Worm (Caenorhabditis elegans) whole organism, L4 larva: ENCODE measurements around the gene cutl-2.

Source experiments
- F26F4.8 ChIP-seq: fragments of 200-800 bp; sonication (Bioruptor generic); conservative IDR thresholded peaks from 2 replicates; pipeline ENCODE4 v1.3.6; 2022; ENCODE audit warnings: missing genetic modification characterization, missing compliant biosample characterization
- R02D3.7 ChIP-seq: fragments of 150-350 bp; sonication (generic microtip); optimal IDR thresholded peaks from 3 replicates; lab custom pipeline; 2014; ENCODE audit warnings: missing biosample characterization, missing genetic modification characterization
- T20F7.1 ChIP-seq: fragments of 200-800 bp; sonication (Bioruptor generic); optimal IDR thresholded peaks from 2 replicates; lab custom pipeline; 2018; ENCODE audit warnings: mild to moderate bottlenecking, missing genetic modification characterization, missing compliant biosample characterization
- Y105C5A.15 ChIP-seq: fragments of 200-800 bp; sonication (Bioruptor generic); IDR thresholded peaks from 2 replicates; pipeline ENCODE4 v1.3.6; 2022; ENCODE audit warnings: missing genetic modification characterization, missing compliant biosample characterization
- ZK337.2 ChIP-seq: fragments of 200-800 bp; sonication (Bioruptor generic); IDR thresholded peaks from 2 replicates; pipeline ENCODE4 v1.3.6; 2022; ENCODE audit warnings: missing genetic modification reagents, missing genetic modification characterization, missing compliant biosample characterization
- ZK546.5 ChIP-seq, 2 experiments: sonication (generic microtip); optimal IDR thresholded peaks; 2 replicates each; lab custom pipeline; 2017; ENCODE audit warnings: missing biosample characterization in 2 of 2, missing genetic modification characterization in 2 of 2
- ceh-20 ChIP-seq: fragments of 200-800 bp; sonication (Bioruptor generic); IDR thresholded peaks from 2 replicates; pipeline ENCODE4 v1.3.6; 2022; ENCODE audit warnings: missing genetic modification reagents, missing genetic modification characterization, missing compliant biosample characterization
- ceh-28 ChIP-seq: fragments of 150-350 bp; optimal IDR thresholded peaks from 2 replicates; lab custom pipeline; 2014; ENCODE audit warnings: missing biosample characterization, missing genetic modification reagents, missing genetic modification characterization
- ceh-62 ChIP-seq: sonication (generic microtip); optimal IDR thresholded peaks from 2 replicates; lab custom pipeline; 2017; ENCODE audit warnings: missing biosample characterization, missing genetic modification characterization
- ceh-82 ChIP-seq: sonication (generic microtip); optimal IDR thresholded peaks from 2 replicates; lab custom pipeline; 2017; ENCODE audit warnings: missing biosample characterization, missing genetic modification characterization
- ces-1 ChIP-seq: fragments of 150-350 bp; sonication (generic microtip); optimal IDR thresholded peaks from 4 replicates; lab custom pipeline; 2014; ENCODE audit warnings: missing biosample characterization, missing genetic modification reagents, missing genetic modification characterization
- daf-16 ChIP-seq, 3 experiments: sonication (generic microtip); optimal IDR thresholded peaks; 2 replicates each; lab custom pipeline; 2016 to 2017; ENCODE audit warnings: missing genetic modification characterization in 3 of 3, missing genetic modification reagents in 3 of 3, mild to moderate bottlenecking in 2 of 3, missing compliant biosample characterization in 2 of 3, missing biosample characterization in 1 of 3, moderate library complexity in 1 of 3
- dmd-6 ChIP-seq: fragments of 200-800 bp; sonication (Bioruptor generic); IDR thresholded peaks from 2 replicates; pipeline ENCODE4 v1.3.6; 2022; ENCODE audit warnings: missing genetic modification reagents, missing genetic modification characterization, missing compliant biosample characterization
- dmd-8 ChIP-seq: fragments of 200-800 bp; sonication (Bioruptor generic); IDR thresholded peaks from 2 replicates; pipeline ENCODE4 v1.3.6; 2022; ENCODE audit warnings: missing genetic modification characterization, missing compliant biosample characterization
- dve-1 ChIP-seq: sonication (generic microtip); optimal IDR thresholded peaks from 2 replicates; lab custom pipeline; 2017; ENCODE audit warnings: antibody characterized with exemption, mild to moderate bottlenecking, missing genetic modification characterization, missing compliant biosample characterization; ENCODE audit not compliant: insufficient read depth
- hif-1 ChIP-seq, 2 experiments: sonication (generic microtip); optimal IDR thresholded peaks; 2 replicates each; lab custom pipeline; 2016 to 2017; ENCODE audit warnings: missing compliant biosample characterization in 2 of 2, missing genetic modification characterization in 2 of 2, missing genetic modification reagents in 2 of 2, missing genotype in 2 of 2, mild to moderate bottlenecking in 1 of 2
- hlh-11 ChIP-seq: fragments of 200-800 bp; sonication (Bioruptor generic); optimal IDR thresholded peaks from 2 replicates; lab custom pipeline; 2018; ENCODE audit warnings: mild to moderate bottlenecking, missing genetic modification characterization, missing compliant biosample characterization
- hlh-30 ChIP-seq: sonication (generic microtip); optimal IDR thresholded peaks from 2 replicates; lab custom pipeline; 2017; ENCODE audit warnings: antibody characterized with exemption, mild to moderate bottlenecking, missing genetic modification characterization, missing compliant biosample characterization; ENCODE audit not compliant: insufficient read depth
- hmg-1.1 ChIP-seq: fragments of 200-800 bp; sonication (Bioruptor generic); IDR thresholded peaks from 2 replicates; pipeline ENCODE4 v1.3.6; 2022; ENCODE audit warnings: missing genetic modification reagents, missing genetic modification characterization, missing compliant biosample characterization
- lin-1 ChIP-seq: fragments of 200-800 bp; sonication (Bioruptor generic); IDR thresholded peaks from 2 replicates; pipeline ENCODE4 v1.3.6; 2022; ENCODE audit warnings: missing genetic modification reagents, missing genetic modification characterization, missing compliant biosample characterization
- lin-38 ChIP-seq: fragments of 200-800 bp; sonication (Bioruptor generic); IDR thresholded peaks from 2 replicates; pipeline ENCODE4 v1.3.6; 2022; ENCODE audit warnings: missing genetic modification reagents, missing genetic modification characterization, missing compliant biosample characterization
- mdt-29 ChIP-seq: fragments of 200-800 bp; sonication (Bioruptor generic); IDR thresholded peaks from 2 replicates; pipeline ENCODE4 v1.3.6; 2022; ENCODE audit warnings: missing genetic modification reagents, missing genetic modification characterization, missing compliant biosample characterization
- mep-1 ChIP-seq: fragments of 150-350 bp; sonication (generic microtip); optimal IDR thresholded peaks from 3 replicates; lab custom pipeline; 2014; ENCODE audit warnings: missing biosample characterization, missing genetic modification characterization
- mes-2 ChIP-seq: sonication (generic microtip); optimal IDR thresholded peaks from 2 replicates; lab custom pipeline; 2016; ENCODE audit warnings: missing genotype, mild to moderate bottlenecking, missing genetic modification characterization, missing compliant biosample characterization; ENCODE audit not compliant: poor library complexity, severe bottlenecking
- nhr-11 ChIP-seq: fragments of 150-350 bp; optimal IDR thresholded peaks from 2 replicates; lab custom pipeline; 2014; ENCODE audit warnings: missing biosample characterization, missing genetic modification characterization
- nhr-28 ChIP-seq: fragments of 150-350 bp; optimal IDR thresholded peaks from 2 replicates; lab custom pipeline; 2014; ENCODE audit warnings: missing biosample characterization, missing genetic modification characterization
- nhr-41 ChIP-seq: fragments of 200-800 bp; sonication (Bioruptor generic); IDR thresholded peaks from 2 replicates; pipeline ENCODE4 v1.3.6; 2022; ENCODE audit warnings: missing genetic modification reagents, missing genetic modification characterization, missing compliant biosample characterization
- nhr-42 ChIP-seq: fragments of 200-800 bp; sonication (Bioruptor generic); IDR thresholded peaks from 2 replicates; pipeline ENCODE4 v1.3.6; 2022; ENCODE audit warnings: missing genetic modification characterization, missing compliant biosample characterization
- nhr-6 ChIP-seq: fragments of 150-350 bp; optimal IDR thresholded peaks from 2 replicates; lab custom pipeline; 2014; ENCODE audit warnings: missing biosample characterization, missing genetic modification characterization
- nhr-77 ChIP-seq: fragments of 150-350 bp; optimal IDR thresholded peaks from 2 replicates; lab custom pipeline; 2014; ENCODE audit warnings: missing biosample characterization, missing genetic modification characterization
- php-3 ChIP-seq: fragments of 200-800 bp; sonication (Bioruptor generic); IDR thresholded peaks from 2 replicates; pipeline ENCODE4 v1.3.6; 2022; ENCODE audit warnings: missing genetic modification reagents, missing genetic modification characterization, missing compliant biosample characterization
- pqm-1 ChIP-seq: sonication (generic microtip); optimal IDR thresholded peaks from 2 replicates; lab custom pipeline; 2017; ENCODE audit warnings: missing biosample characterization, missing genetic modification characterization
- rbr-2 ChIP-seq: sonication (generic microtip); optimal IDR thresholded peaks from 2 replicates; lab custom pipeline; 2016; ENCODE audit warnings: missing genotype, missing genetic modification characterization, missing compliant biosample characterization
- sdz-12 ChIP-seq: fragments of 200-800 bp; sonication (Bioruptor generic); optimal IDR thresholded peaks from 2 replicates; lab custom pipeline; 2018; ENCODE audit warnings: mild to moderate bottlenecking, missing genetic modification characterization, missing compliant biosample characterization
- set-16 ChIP-seq: fragments of 200-800 bp; sonication (Bioruptor generic); IDR thresholded peaks from 2 replicates; pipeline ENCODE4 v1.3.6; 2022; ENCODE audit warnings: missing genetic modification reagents, missing genetic modification characterization, missing compliant biosample characterization
- skn-1 ChIP-seq: fragments of 150-350 bp; optimal IDR thresholded peaks from 2 replicates; lab custom pipeline; 2014; ENCODE audit warnings: missing biosample characterization, missing genetic modification characterization
- snpc-1.2 ChIP-seq: fragments of 200-800 bp; sonication (Bioruptor generic); IDR thresholded peaks from 2 replicates; pipeline ENCODE4 v1.3.6; 2022; ENCODE audit warnings: missing genetic modification reagents, missing genetic modification characterization, missing compliant biosample characterization
- spr-1 ChIP-seq: sonication (generic microtip); optimal IDR thresholded peaks from 2 replicates; lab custom pipeline; 2016; ENCODE audit warnings: mild to moderate bottlenecking, missing genetic modification characterization, missing compliant biosample characterization
- unc-62 ChIP-seq, 3 experiments: fragments of 150-350 bp in 1 of 3; sonication (generic microtip); optimal IDR thresholded peaks in 2 of 3; peaks in 1 of 3; 1 replicate in 1 of 3; 2 replicates in 2 of 3; lab custom pipeline; 2014 to 2017; ENCODE audit warnings: missing biosample characterization in 3 of 3, missing genetic modification characterization in 3 of 3, missing genetic modification reagents in 3 of 3, missing genotype in 1 of 3
- vab-7 ChIP-seq: fragments of 200-800 bp; sonication (Bioruptor generic); IDR thresholded peaks from 2 replicates; pipeline ENCODE4 v1.3.6; 2022; ENCODE audit warnings: missing genetic modification reagents, missing genetic modification characterization, missing compliant biosample characterization
- zfp-2 ChIP-seq: sonication (generic microtip); optimal IDR thresholded peaks from 2 replicates; lab custom pipeline; 2016; ENCODE audit warnings: mild to moderate bottlenecking, missing genetic modification characterization, missing compliant biosample characterization
- zfp-3 ChIP-seq: fragments of 200-800 bp; sonication (Bioruptor generic); conservative IDR thresholded peaks from 2 replicates; pipeline ENCODE4 v1.3.6; 2022; ENCODE audit warnings: missing genetic modification reagents, missing genetic modification characterization, missing compliant biosample characterization
- ztf-11 ChIP-seq: fragments of 150-350 bp; optimal IDR thresholded peaks from 2 replicates; lab custom pipeline; 2014; ENCODE audit warnings: missing biosample characterization, missing genetic modification characterization

The cutl-2 gene

DNA sequence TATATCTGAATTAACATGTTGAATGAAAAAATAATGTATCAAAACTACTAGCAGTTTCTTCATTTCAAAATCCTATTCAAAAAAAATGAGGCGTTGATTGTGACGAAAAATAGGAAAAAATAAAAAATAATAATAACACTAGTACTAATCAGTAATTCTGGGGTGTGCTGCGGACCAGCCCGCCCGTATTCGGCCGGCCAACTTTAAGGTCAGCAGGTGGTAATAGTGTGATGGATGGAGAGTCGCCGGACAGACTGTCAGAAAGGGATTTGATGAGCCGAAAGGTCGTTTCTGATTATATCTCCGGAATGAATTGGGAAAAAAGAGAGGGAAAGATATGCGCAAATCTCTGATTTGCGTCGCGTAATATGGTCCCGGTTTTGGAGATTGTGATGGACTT is at the start of gene cutl-2:
Gene cutl-2, minus strand, starts transcription at position 210 of the 400 bp plus-strand sequence.
- TF ChIP-seq ceh-28 (tag; lab: Kevin White, UChicago): no peak
- peak in 1 of 2 experiments; percentile 36 for TF ChIP-seq unc-62 (GFP tag; optimal IDR thresholded peaks at IDR 0.05 in 1 of 2; lab: Kevin White, UChicago)
- no peak for TF ChIP-seq unc-62 (tag; optimal IDR thresholded peaks at IDR 0.05; lab: Kevin White, UChicago)

DNA sequence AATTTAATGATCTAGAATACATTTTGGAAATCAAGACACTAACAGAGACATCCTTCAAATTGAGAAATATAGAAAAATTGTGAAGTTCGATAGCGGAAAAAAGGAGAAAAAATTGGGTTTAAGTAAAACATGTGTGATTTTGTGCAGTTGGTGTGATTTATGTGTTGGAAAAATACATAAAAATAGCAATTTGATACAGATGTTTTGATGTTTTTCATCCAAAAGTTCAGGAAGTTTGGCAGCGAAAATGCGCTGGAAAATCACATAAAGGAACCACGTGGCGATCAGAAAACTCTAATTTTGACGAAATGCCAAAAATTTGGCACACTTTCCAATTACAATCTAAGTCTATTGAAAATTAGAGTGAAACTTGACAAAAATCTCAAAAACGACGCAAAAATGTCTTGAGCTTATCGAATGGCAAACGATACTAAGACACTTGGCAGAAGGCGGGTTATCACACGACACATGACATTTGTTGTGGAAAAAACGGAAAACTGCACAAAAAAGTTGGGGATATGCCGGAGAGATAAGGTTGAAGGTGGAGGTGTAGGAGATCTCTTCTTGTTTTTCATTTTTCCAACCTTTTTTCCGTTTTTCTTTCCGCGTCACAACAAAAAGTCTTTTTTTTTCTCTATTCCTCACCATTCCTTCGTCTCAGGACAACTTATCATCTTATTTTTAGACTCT is 49.6 kb upstream of the cutl-2 start, which contains the start of gene ZK1321.4:
Gene ZK1321.4, minus strand, starts transcription at position 51 of the 690 bp plus-strand sequence.
- TF ChIP-seq dmd-8 (GFP tag; lab: Robert Waterston, UW) (no peak), nhr-41 (GFP tag; lab: Robert Waterston, UW) (no peak), nhr-11 (tag; lab: Kevin White, UChicago) (peak; percentile 12)

DNA sequence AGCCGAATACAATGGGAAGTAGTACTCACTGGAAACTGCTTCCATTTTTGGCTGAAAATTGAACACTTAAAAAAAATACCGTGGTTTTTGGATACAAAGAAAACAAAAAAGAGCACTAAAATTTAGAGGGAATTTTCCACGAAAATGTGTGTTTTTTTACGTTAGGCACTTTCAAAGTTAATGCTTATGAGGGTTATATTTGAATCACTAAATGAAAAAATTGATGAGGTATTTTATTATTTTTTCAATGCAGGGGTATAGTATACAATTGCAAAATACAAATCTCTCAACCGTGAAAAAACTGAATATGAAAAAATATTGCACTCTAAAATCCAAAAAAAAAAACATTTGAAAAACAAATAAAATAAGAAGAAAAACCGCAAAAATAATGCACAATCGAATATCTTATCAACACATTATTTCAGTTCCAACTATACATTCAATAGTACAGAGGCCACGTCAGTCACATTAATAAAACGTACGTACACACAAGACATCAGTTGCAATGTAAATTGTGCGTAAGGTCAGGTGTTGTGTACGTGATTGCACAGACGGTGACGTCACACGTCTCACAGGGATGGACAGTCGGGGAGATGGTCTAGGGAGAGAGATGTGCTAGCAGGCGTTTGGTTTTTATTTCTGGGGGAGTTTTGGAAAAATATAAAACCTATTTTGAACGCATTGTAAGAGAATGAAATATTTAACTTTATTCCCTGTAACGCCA is 45.5 kb upstream of the cutl-2 start, which contains the start of gene aqp-10:
Gene aqp-10, minus strand, starts transcription at position 51 of the 724 bp plus-strand sequence.
- TF ChIP-seq hif-1 (tag; optimal IDR thresholded peaks at IDR 0.05; lab: Kevin White, UChicago) (peak in 1 of 2 experiments; percentile 44), set-16 (GFP tag; lab: Robert Waterston, UW) (no peak), ceh-82 (tag; lab: Kevin White, UChicago) (no peak), Y105C5A.15 (GFP tag; lab: Robert Waterston, UW) (no peak), nhr-42 (no peak), lin-1 (0 out of 2 replicates have a peak, but pooled peaks have one; percentile 10), lin-38 (GFP tag; lab: Robert Waterston, UW) (peak; percentile 51), ces-1 (no peak), nhr-6 (tag; lab: Kevin White, UChicago) (peak; percentile 74), zfp-3 (0 out of 2 replicates have a peak, but pooled peaks have one; percentile 35), ZK546.5 (tag; optimal IDR thresholded peaks at IDR 0.05; lab: Kevin White, UChicago) (no peak), daf-16 (GFP tag; optimal IDR thresholded peaks at IDR 0.05; lab: Kevin White, UChicago) (peak in 1 of 2 experiments; percentile 68), daf-16 (tag; optimal IDR thresholded peaks at IDR 0.05; lab: Kevin White, UChicago) (peak; percentile 80), sdz-12 (no peak), hlh-30 (peak; percentile 85), dve-1 (tag; lab: Kevin White, UChicago) (peak; percentile 71), ztf-11 (no peak), mes-2 (tag; lab: Kevin White, UChicago) (peak; percentile 62), R02D3.7 (tag; lab: Kevin White, UChicago) (no peak), spr-1 (tag; lab: Kevin White, UChicago) (peak; percentile 15), ceh-62 (tag; lab: Kevin White, UChicago) (no peak), ceh-20 (GFP tag; lab: Robert Waterston, UW) (no peak), snpc-1.2 (GFP tag; lab: Robert Waterston, UW) (no peak), ZK337.2 (no peak), php-3 (0 out of 2 replicates have a peak, but pooled peaks have one; percentile 42), hlh-11 (peak; percentile 80), skn-1 (tag; lab: Kevin White, UChicago) (no peak), hmg-1.1 (peak; percentile 70), mep-1 (tag; lab: Kevin White, UChicago) (peak; percentile 45), vab-7 (GFP tag; lab: Robert Waterston, UW) (no peak), nhr-77 (tag; lab: Kevin White, UChicago) (peak; percentile 35), rbr-2 (tag; lab: Kevin White, UChicago) (peak; percentile 29), T20F7.1 (GFP tag; lab: Kevin White, UChicago) (peak; percentile 53), F26F4.8 (GFP tag; lab: Robert Waterston, UW) (no peak), mdt-29 (GFP tag; lab: Robert Waterston, UW) (no peak), pqm-1 (tag; lab: Kevin White, UChicago) (peak; percentile 73), zfp-2 (no peak), dmd-6 (GFP tag; lab: Robert Waterston, UW) (peak; percentile 79), nhr-41 (GFP tag; lab: Robert Waterston, UW) (no peak), nhr-28 (tag; lab: Kevin White, UChicago) (peak; percentile 70)
